Worm (Caenorhabditis elegans) whole organism, young adult: ENCODE measurements around the gene nas-15.

Experiments
- B0019.2 ChIP-seq: fragments of 200-800 bp; sonication (Bioruptor generic); conservative IDR thresholded peaks from 2 replicates; pipeline ENCODE4 v1.3.6; 2022; ENCODE audit warnings: missing genetic modification reagents, missing genetic modification characterization, missing compliant biosample characterization
- C06A6.2 ChIP-seq: fragments of 200-800 bp; sonication (Bioruptor generic); conservative IDR thresholded peaks from 2 replicates; pipeline ENCODE4 v1.3.6; 2022; ENCODE audit warnings: missing genetic modification characterization, missing compliant biosample characterization
- F22D6.2 ChIP-seq: sonication (generic microtip); optimal IDR thresholded peaks from 2 replicates; lab custom pipeline; 2016; ENCODE audit warnings: mild to moderate bottlenecking, missing genetic modification characterization, missing compliant biosample characterization
- F37B4.10 ChIP-seq: fragments of 200-800 bp; sonication (Bioruptor generic); IDR thresholded peaks from 2 replicates; pipeline ENCODE4 v1.3.6; 2022; ENCODE audit warnings: missing genetic modification characterization, missing compliant biosample characterization
- F39B2.1 ChIP-seq: fragments of 200-800 bp; sonication (Bioruptor generic); IDR thresholded peaks from 2 replicates; pipeline ENCODE4 v1.3.6; 2022; ENCODE audit warnings: missing genetic modification reagents, missing genetic modification characterization, missing compliant biosample characterization
- F52B5.7 ChIP-seq: sonication (generic microtip); optimal IDR thresholded peaks from 2 replicates; lab custom pipeline; 2016; ENCODE audit warnings: mild to moderate bottlenecking, missing genetic modification characterization, missing compliant biosample characterization
- F57C9.4 ChIP-seq: sonication (generic microtip); optimal IDR thresholded peaks from 2 replicates; lab custom pipeline; 2017; ENCODE audit warnings: mild to moderate bottlenecking, missing genetic modification characterization, missing compliant biosample characterization
- T07F8.4 ChIP-seq: sonication (generic microtip); optimal IDR thresholded peaks from 2 replicates; lab custom pipeline; 2016; ENCODE audit warnings: mild to moderate bottlenecking, missing genetic modification characterization, moderate library complexity, missing compliant biosample characterization
- T26A5.8 ChIP-seq: sonication (generic microtip); optimal IDR thresholded peaks from 2 replicates; lab custom pipeline; 2016; ENCODE audit warnings: missing genetic modification characterization, missing compliant biosample characterization
- Y67H2A.10 ChIP-seq: fragments of 200-800 bp; sonication (Bioruptor generic); conservative IDR thresholded peaks from 2 replicates; pipeline ENCODE4 v1.3.6; 2022; ENCODE audit warnings: missing genetic modification reagents, missing genetic modification characterization, missing compliant biosample characterization
- aptf-2 ChIP-seq: fragments of 200-800 bp; sonication (Bioruptor generic); conservative IDR thresholded peaks from 2 replicates; pipeline ENCODE4 v1.3.6; 2022; ENCODE audit warnings: missing genetic modification reagents, missing genetic modification characterization, missing compliant biosample characterization
- attf-6 ChIP-seq: fragments of 200-800 bp; sonication (Bioruptor generic); IDR thresholded peaks from 2 replicates; pipeline ENCODE4 v1.3.6; 2022; ENCODE audit warnings: missing genetic modification reagents, missing genetic modification characterization, missing compliant biosample characterization
- dox-1 ChIP-seq: fragments of 200-800 bp; sonication (Bioruptor generic); IDR thresholded peaks from 2 replicates; pipeline ENCODE4 v1.3.6; 2022; ENCODE audit warnings: missing genetic modification reagents, missing genetic modification characterization, missing compliant biosample characterization
- ekl-4 ChIP-seq: fragments of 200-800 bp; sonication (Bioruptor generic); IDR thresholded peaks from 2 replicates; pipeline ENCODE4 v1.3.6; 2022; ENCODE audit warnings: missing genetic modification reagents, missing genetic modification characterization, missing compliant biosample characterization
- fkh-3 ChIP-seq: sonication (generic microtip); optimal IDR thresholded peaks from 2 replicates; lab custom pipeline; 2016; ENCODE audit warnings: mild to moderate bottlenecking, missing genetic modification characterization, missing compliant biosample characterization
- him-1 ChIP-seq: sonication (generic microtip); optimal IDR thresholded peaks from 2 replicates; lab custom pipeline; 2016; ENCODE audit warnings: missing genotype, missing genetic modification reagents, missing genetic modification characterization, missing compliant biosample characterization
- hlh-12 ChIP-seq: sonication (generic microtip); optimal IDR thresholded peaks from 2 replicates; lab custom pipeline; 2016; ENCODE audit warnings: missing genetic modification characterization, missing compliant biosample characterization
- lin-26 ChIP-seq: fragments of 200-800 bp; sonication (Bioruptor generic); IDR thresholded peaks from 2 replicates; pipeline ENCODE4 v1.3.6; 2022; ENCODE audit warnings: missing genetic modification reagents, missing genetic modification characterization, missing compliant biosample characterization
- lin-35 ChIP-seq, 3 experiments: fragments of 150-350 bp in 2 of 3; sonication (generic microtip) in 1 of 3; optimal IDR thresholded peaks; 2 replicates each; lab custom pipeline; 2014 to 2018; ENCODE audit warnings: missing biosample characterization in 3 of 3, missing genetic modification characterization in 3 of 3, missing genetic modification reagents in 3 of 3
- madf-10 ChIP-seq: sonication (generic microtip); optimal IDR thresholded peaks from 2 replicates; lab custom pipeline; 2016; ENCODE audit warnings: mild to moderate bottlenecking, missing genetic modification characterization, missing compliant biosample characterization
- madf-3 ChIP-seq: fragments of 200-800 bp; sonication (Bioruptor generic); IDR thresholded peaks from 2 replicates; pipeline ENCODE4 v1.3.6; 2022; ENCODE audit warnings: missing genetic modification reagents, missing genetic modification characterization, missing compliant biosample characterization
- nfyb-1 ChIP-seq: fragments of 200-800 bp; sonication (Bioruptor generic); IDR thresholded peaks from 2 replicates; pipeline ENCODE4 v1.3.6; 2022; ENCODE audit warnings: missing genetic modification reagents, missing genetic modification characterization, missing compliant biosample characterization
- nhr-120 ChIP-seq: fragments of 200-800 bp; sonication (Bioruptor generic); IDR thresholded peaks from 2 replicates; pipeline ENCODE4 v1.3.6; 2022; ENCODE audit warnings: missing genetic modification characterization, missing compliant biosample characterization
- pbrm-1 ChIP-seq: fragments of 200-800 bp; sonication (Bioruptor generic); IDR thresholded peaks from 2 replicates; pipeline ENCODE4 v1.3.6; 2022; ENCODE audit warnings: missing genetic modification reagents, missing genetic modification characterization, missing compliant biosample characterization
- rcor-1 ChIP-seq: fragments of 200-800 bp; sonication (Bioruptor generic); IDR thresholded peaks from 2 replicates; pipeline ENCODE4 v1.3.6; 2022; ENCODE audit warnings: missing genetic modification reagents, missing genetic modification characterization, missing compliant biosample characterization
- rec-8 ChIP-seq, 2 experiments: sonication (generic microtip); optimal IDR thresholded peaks; 2 replicates each; lab custom pipeline; 2016; ENCODE audit warnings: mild to moderate bottlenecking in 2 of 2, missing genetic modification characterization in 2 of 2, missing genetic modification reagents in 2 of 2, missing genotype in 2 of 2, missing biosample characterization in 1 of 2, missing compliant biosample characterization in 1 of 2, moderate library complexity in 1 of 2
- sdz-38 ChIP-seq: sonication (generic microtip); optimal IDR thresholded peaks from 2 replicates; lab custom pipeline; 2016; ENCODE audit warnings: missing genotype, missing genetic modification characterization, missing compliant biosample characterization
- snpc-1.1 ChIP-seq: sonication (generic microtip); optimal IDR thresholded peaks from 2 replicates; lab custom pipeline; 2017; ENCODE audit warnings: missing genetic modification characterization, mild to moderate bottlenecking, missing compliant biosample characterization, antibody characterized with exemption, moderate library complexity, missing genotype, missing genetic modification reagents; ENCODE audit not compliant: insufficient read depth
- snpc-4 ChIP-seq, 5 experiments: fragments of 150-350 bp in 1 of 5; sonication (generic microtip) in 4 of 5; optimal IDR thresholded peaks; 2 replicates each; lab custom pipeline; 2014 to 2018; ENCODE audit warnings: missing genetic modification characterization in 5 of 5, missing biosample characterization in 3 of 5, antibody characterized with exemption in 2 of 5, mild to moderate bottlenecking in 2 of 5, missing compliant biosample characterization in 2 of 5, missing genotype in 2 of 5, moderate library complexity in 2 of 5, missing genetic modification reagents in 1 of 5
- tbp1 ChIP-seq: fragments of 200-800 bp; sonication (Bioruptor generic); optimal IDR thresholded peaks from 2 replicates; lab custom pipeline; 2018; ENCODE audit warnings: mild to moderate bottlenecking, missing genetic modification characterization, missing compliant biosample characterization
- tbx-9 ChIP-seq: sonication (generic microtip); optimal IDR thresholded peaks from 2 replicates; lab custom pipeline; 2016; ENCODE audit warnings: borderline replicate concordance, missing genetic modification characterization, inconsistent platforms, missing compliant biosample characterization
- unc-62 ChIP-seq: fragments of 150-350 bp; optimal IDR thresholded peaks from 2 replicates; lab custom pipeline; 2014; ENCODE audit warnings: missing biosample characterization, missing genetic modification reagents, missing genetic modification characterization
- zfh-2 ChIP-seq: fragments of 200-800 bp; sonication (Bioruptor generic); conservative IDR thresholded peaks from 2 replicates; pipeline ENCODE4 v1.3.6; 2022; ENCODE audit warnings: missing genetic modification reagents, missing genetic modification characterization, missing compliant biosample characterization
- ztf-18 ChIP-seq: sonication (generic microtip); optimal IDR thresholded peaks from 2 replicates; lab custom pipeline; 2016; ENCODE audit warnings: missing genotype, mild to moderate bottlenecking, missing genetic modification characterization, missing compliant biosample characterization

nas-15 gene

ce11 chrX:768061-768646 is 9.4 kb upstream of the nas-15 start, which contains the start of the genes trap-2 and ile-2 (continued):
- TF ChIP-seq snpc-1.1 (tag; lab: Kevin White, UChicago) (no peak), snpc-4 (GFP tag; optimal IDR thresholded peaks at IDR 0.05; lab: Kevin White, UChicago) (no peak), snpc-4 (tag; optimal IDR thresholded peaks at IDR 0.05; lab: Kevin White, UChicago) (peak; percentile 63 to 83 (median 80)), aptf-2 (no peak), tbp1 (peak; percentile 66), nhr-120 (GFP tag; lab: Robert Waterston, UW) (0 out of 2 replicates have a peak, but pooled peaks have one; percentile 17), lin-35 (GFP tag; optimal IDR thresholded peaks at IDR 0.05; lab: Kevin White, UChicago) (peak in 1 of 3 experiments; percentile 15), madf-10 (peak; percentile 79), rcor-1 (GFP tag; lab: Robert Waterston, UW) (peak; percentile 59), him-1 (tag; lab: Kevin White, UChicago) (no peak), ztf-18 (tag; lab: Kevin White, UChicago) (peak; percentile 79), pbrm-1 (GFP tag; lab: Robert Waterston, UW) (peak; percentile 76; the same call in 1 of the 2 replicates), ekl-4 (GFP tag; lab: Robert Waterston, UW) (peak; percentile 39; the same call in 1 of the 2 replicates), nfyb-1 (GFP tag; lab: Robert Waterston, UW) (peak; percentile 93), sdz-38 (tag; lab: Kevin White, UChicago) (no peak), C06A6.2 (peak; percentile 61), fkh-3 (tag; lab: Kevin White, UChicago) (no peak), F37B4.10 (0 out of 2 replicates have a peak, but pooled peaks have one; percentile 81), unc-62 (peak; percentile 56), madf-3 (0 out of 2 replicates have a peak, but pooled peaks have one; percentile 34), lin-26 (GFP tag; lab: Robert Waterston, UW) (0 out of 2 replicates have a peak, but pooled peaks have one; percentile 21), F22D6.2 (tag; lab: Kevin White, UChicago) (peak; percentile 42)

- TF ChIP-seq nhr-120 (GFP tag; lab: Robert Waterston, UW) (0 out of 2 replicates have a peak, but pooled peaks have one; percentile 6), him-1 (tag; lab: Kevin White, UChicago) (no peak), T07F8.4 (tag; lab: Kevin White, UChicago) (no peak), rec-8 (tag; optimal IDR thresholded peaks at IDR 0.05; lab: Kevin White, UChicago) (no peak), F39B2.1 (GFP tag; lab: Robert Waterston, UW) (no peak)
These were observed 8.0 kb upstream of the nas-15 start for ce11 chrX:769550-769949.

- TF ChIP-seq T26A5.8 (tag; lab: Kevin White, UChicago) (no peak), B0019.2 (GFP tag; lab: Robert Waterston, UW) (no peak), Y67H2A.10 (GFP tag; lab: Robert Waterston, UW) (no peak), hlh-12 (no peak), zfh-2 (no peak), dox-1 (no peak), nfyb-1 (GFP tag; lab: Robert Waterston, UW) (no peak), F57C9.4 (tag; lab: Kevin White, UChicago) (no peak), F52B5.7 (tag; lab: Kevin White, UChicago) (no peak), sdz-38 (tag; lab: Kevin White, UChicago) (no peak), tbx-9 (tag; lab: Kevin White, UChicago) (no peak), attf-6 (GFP tag; lab: Robert Waterston, UW) (no peak)
These were observed 7.0 kb upstream of the nas-15 start, which contains the start of gene T04G9.7 for ce11 chrX:770537-770936. Gene T04G9.7 (plus strand): TSS chrX:770837.
